Worm (Caenorhabditis elegans) whole organism, late embryonic: Measurements from ENCODE around the gene F58G1.2.

Experiments used
- C38D4.7 ChIP-seq: fragments of 200-800 bp; sonication (Bioruptor generic); optimal IDR thresholded peaks from 2 replicates; lab custom pipeline; 2018; ENCODE audit warnings: mild to moderate bottlenecking, missing genetic modification characterization, moderate library complexity, missing compliant biosample characterization
- T23F11.4 ChIP-seq: fragments of 200-800 bp; sonication (Bioruptor generic); optimal IDR thresholded peaks from 2 replicates; lab custom pipeline; 2018; ENCODE audit warnings: mild to moderate bottlenecking, missing genetic modification characterization, missing compliant biosample characterization
- Y22D7AL.16 ChIP-seq: sonication (generic microtip); optimal IDR thresholded peaks from 2 replicates; lab custom pipeline; 2016; ENCODE audit warnings: missing genetic modification characterization, missing compliant biosample characterization
- ceh-22 ChIP-seq: sonication (generic microtip); optimal IDR thresholded peaks from 2 replicates; lab custom pipeline; 2017; ENCODE audit warnings: missing biosample characterization, missing genetic modification characterization
- ceh-24 ChIP-seq: sonication (generic microtip); optimal IDR thresholded peaks from 2 replicates; lab custom pipeline; 2016; ENCODE audit warnings: mild to moderate bottlenecking, missing genetic modification characterization, missing compliant biosample characterization
- dve-1 ChIP-seq: sonication (generic microtip); optimal IDR thresholded peaks from 2 replicates; lab custom pipeline; 2017; ENCODE audit warnings: antibody characterized with exemption, mild to moderate bottlenecking, missing genetic modification characterization, missing compliant biosample characterization
- hlh-15 ChIP-seq: sonication (generic microtip); optimal IDR thresholded peaks from 2 replicates; lab custom pipeline; 2016; ENCODE audit warnings: missing genetic modification characterization, missing compliant biosample characterization
- npax-4 ChIP-seq: sonication (generic microtip); optimal IDR thresholded peaks from 2 replicates; lab custom pipeline; 2016; ENCODE audit warnings: missing genetic modification characterization, missing compliant biosample characterization
- pag-3 ChIP-seq: sonication (generic microtip); optimal IDR thresholded peaks from 2 replicates; lab custom pipeline; 2016; ENCODE audit warnings: missing compliant biosample characterization, missing genetic modification characterization, borderline replicate concordance
- pat-9 ChIP-seq: fragments of 200-800 bp; sonication (Bioruptor generic); optimal IDR thresholded peaks from 2 replicates; lab custom pipeline; 2018; ENCODE audit warnings: mild to moderate bottlenecking, missing genetic modification characterization, moderate library complexity, missing compliant biosample characterization
- pha-4 ChIP-seq: fragments of 150-350 bp; optimal IDR thresholded peaks from 2 replicates; lab custom pipeline; 2018; ENCODE audit warnings: missing biosample characterization, missing genetic modification reagents, missing genetic modification characterization
- rnt-1 ChIP-seq: sonication (generic microtip); optimal IDR thresholded peaks from 2 replicates; lab custom pipeline; 2016; ENCODE audit warnings: missing genetic modification characterization, missing compliant biosample characterization
- tbx-2 ChIP-seq: sonication (generic microtip); optimal IDR thresholded peaks from 2 replicates; lab custom pipeline; 2016; ENCODE audit warnings: missing genetic modification characterization, missing compliant biosample characterization
- unc-3 ChIP-seq, 2 experiments: fragments of 200-800 bp in 1 of 2; sonication (Bioruptor generic) in 1 of 2; sonication (generic microtip) in 1 of 2; conservative IDR thresholded peaks in 1 of 2; optimal IDR thresholded peaks in 1 of 2; 2 replicates each; pipeline versions ENCODE4 v1.3.6 to Lab custom; 2016 to 2022; ENCODE audit warnings: missing compliant biosample characterization in 2 of 2, missing genetic modification characterization in 2 of 2, missing genetic modification reagents in 1 of 2

DNA sequence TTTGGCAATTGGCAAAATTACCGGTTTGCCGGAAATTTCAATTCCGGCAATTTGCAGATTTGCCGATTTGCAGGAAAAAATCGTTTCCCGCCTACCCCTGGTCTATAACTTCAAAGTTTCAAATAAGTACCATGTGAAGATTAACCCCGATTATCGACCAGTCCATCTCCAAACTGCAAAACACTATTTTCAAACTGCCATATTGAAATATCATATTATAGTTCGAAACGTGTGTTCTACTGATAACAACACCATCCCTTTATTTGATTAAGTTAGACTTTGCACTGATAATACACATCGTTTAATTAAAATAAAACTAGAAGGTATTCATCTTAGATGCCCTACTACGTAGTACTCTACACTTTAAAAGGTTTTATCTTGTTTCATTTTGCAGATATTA lies 11.3 kb upstream of the F58G1.2 start:
- TF ChIP-seq npax-4 (tag; lab: Kevin White, UChicago) (no peak), ceh-24 (tag; lab: Kevin White, UChicago) (no peak), ceh-22 (tag; lab: Kevin White, UChicago) (no peak), T23F11.4 (GFP tag; lab: Kevin White, UChicago) (no peak), hlh-15 (tag; lab: Kevin White, UChicago) (no peak), Y22D7AL.16 (tag; lab: Kevin White, UChicago) (no peak), pag-3 (tag; lab: Kevin White, UChicago) (no peak), rnt-1 (no peak), pha-4 (tag; lab: Kevin White, UChicago) (no peak), C38D4.7 (GFP tag; lab: Kevin White, UChicago) (no peak), unc-3 (GFP tag; conservative IDR thresholded peaks at IDR 0.05; lab: Robert Waterston, UW) (no peak), unc-3 (tag; optimal IDR thresholded peaks at IDR 0.05; lab: Kevin White, UChicago) (no peak), tbx-2 (tag; lab: Kevin White, UChicago) (no peak), pat-9 (tag; lab: Kevin White, UChicago) (no peak), dve-1 (no peak)
